Fruit fly (Drosophila melanogaster): Measurements from ENCODE around the gene CG3323.

DNA sequence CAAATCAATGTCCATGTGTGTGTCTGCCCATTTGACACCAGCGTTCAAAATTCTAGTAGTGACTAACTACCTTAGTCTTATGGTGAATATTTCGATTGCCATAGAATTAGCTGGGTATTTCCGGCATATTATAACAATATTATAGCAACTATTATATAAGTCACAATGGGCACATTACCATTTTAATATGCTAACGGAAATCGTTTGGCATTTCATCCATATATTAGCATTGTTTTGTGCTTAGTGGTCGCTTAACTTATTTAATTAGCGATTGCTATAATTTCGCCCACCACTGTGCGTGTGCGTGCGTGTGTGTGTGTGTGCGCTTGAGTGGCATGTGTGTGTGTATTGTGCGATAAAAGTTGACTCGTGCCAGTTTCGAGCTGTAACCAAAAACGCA lies 31.2 kb upstream of the CG3323 start:
- TF ChIP-seq pad (GFP tag; optimal IDR thresholded peaks at IDR 0.05) (no peak), Mnt (GFP tag; optimal IDR thresholded peaks at IDR 0.05) (no peak), CG7045 (GFP tag; optimal IDR thresholded peaks at IDR 0.05) (peak; percentile 33), CG12768 (GFP tag; optimal IDR thresholded peaks at IDR 0.05) (no peak), toe (GFP tag; optimal IDR thresholded peaks at IDR 0.05) (no peak), CG7101 (tag; optimal IDR thresholded peaks at IDR 0.05) (no peak), Hr96 (GFP tag; optimal IDR thresholded peaks at IDR 0.05) (no peak), CG33017 (tag; optimal IDR thresholded peaks at IDR 0.05) (peak; percentile 18), bab1 (GFP tag; optimal IDR thresholded peaks at IDR 0.05) (no peak), tj (GFP tag; optimal IDR thresholded peaks at IDR 0.05) (no peak), cic (GFP tag; optimal IDR thresholded peaks at IDR 0.05) (no peak)

All from whole organism, adult.